Worm (Caenorhabditis elegans) whole organism, young adult: ENCODE results near the gene vha-15.

Experiments used
- F22D6.2 ChIP-seq: sonication (generic microtip); optimal IDR thresholded peaks from 2 replicates; lab custom pipeline; 2016; ENCODE audit warnings: mild to moderate bottlenecking, missing genetic modification characterization, missing compliant biosample characterization
- chd-7 ChIP-seq: sonication (generic microtip); optimal IDR thresholded peaks from 2 replicates; lab custom pipeline; 2016; ENCODE audit warnings: mild to moderate bottlenecking, missing genetic modification characterization, moderate library complexity, missing compliant biosample characterization
- egl-18 ChIP-seq: fragments of 200-800 bp; sonication (Bioruptor generic); IDR thresholded peaks from 2 replicates; pipeline ENCODE4 v1.3.6; 2022; ENCODE audit warnings: missing genetic modification reagents, missing genetic modification characterization, missing compliant biosample characterization
- egrh-3 ChIP-seq: fragments of 200-800 bp; sonication (Bioruptor generic); IDR thresholded peaks from 2 replicates; pipeline ENCODE4 v1.3.6; 2022; ENCODE audit warnings: missing genetic modification reagents, missing genetic modification characterization, missing compliant biosample characterization
- lag-1 ChIP-seq: fragments of 200-800 bp; sonication (Bioruptor generic); IDR thresholded peaks from 2 replicates; pipeline ENCODE4 v1.3.6; 2022; ENCODE audit warnings: missing genetic modification reagents, missing genetic modification characterization, missing compliant biosample characterization
- nfya-1 ChIP-seq: sonication (generic microtip); optimal IDR thresholded peaks from 2 replicates; lab custom pipeline; 2017; ENCODE audit warnings: antibody characterized with exemption, missing compliant biosample characterization, missing genetic modification characterization, borderline replicate concordance; ENCODE audit not compliant: insufficient read depth

DNA sequence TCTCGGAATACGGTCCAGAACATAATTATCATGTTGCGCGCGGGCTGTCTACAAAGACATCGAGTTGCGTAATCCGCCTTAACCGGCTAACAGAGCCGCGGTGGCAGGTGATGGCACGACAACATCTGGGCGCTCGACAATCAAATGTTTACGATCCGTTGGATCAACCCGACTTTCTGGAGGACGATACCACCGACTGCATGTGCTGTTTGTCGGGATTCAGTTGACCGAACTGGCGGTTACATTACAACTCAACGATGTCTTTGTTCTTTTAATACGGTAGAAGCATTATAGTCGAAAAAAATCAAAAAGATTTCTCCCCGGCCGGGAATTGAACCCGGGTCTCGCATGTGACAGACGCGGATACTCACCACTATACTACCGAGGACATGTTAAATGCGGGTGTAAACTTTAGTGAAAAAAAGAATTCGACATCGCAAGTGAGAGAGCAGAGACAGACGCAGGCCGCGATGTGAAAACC lies 10.8 kb upstream of the vha-15 start:
- peak; percentile 42; the same call in 1 of the 2 replicates for TF ChIP-seq egrh-3 (GFP tag; lab: Robert Waterston, UW)
- peak; percentile 52 for TF ChIP-seq chd-7 (tag; lab: Kevin White, UChicago)
- TF ChIP-seq lag-1 (GFP tag; lab: Robert Waterston, UW): no peak
- no peak for TF ChIP-seq nfya-1 (tag; lab: Kevin White, UChicago)
- TF ChIP-seq F22D6.2 (tag; lab: Kevin White, UChicago): peak; percentile 18
- TF ChIP-seq egl-18 (GFP tag; lab: Robert Waterston, UW): 0 out of 2 replicates have a peak, but pooled peaks have one; percentile 60
